Fruit fly (Drosophila melanogaster) ovary, adult (tissue): Measurements from ENCODE around the gene CG5880.
A peak's percentile ranks its signal among the peaks of the same experiment; 100 is the strongest.

ENCODE experiments used
- CG17801 ChIP-seq: fragments of 200-800 bp; optimal IDR thresholded peaks from 2 replicates; lab custom pipeline; 2019; ENCODE audit warnings: missing biosample characterization, mild to moderate bottlenecking, missing genetic modification characterization, moderate library complexity; ENCODE audit not compliant: partially characterized antibody

CG5880 gene

dm6 chr3R:27134728-27135361, 18.3 kb downstream of the CG5880 start:
- TF ChIP-seq CG17801 (GFP tag; lab: Kevin White, UChicago), result no peak

- TF ChIP-seq CG17801 (GFP tag; lab: Kevin White, UChicago), result no peak
These were observed 19.4 kb downstream of the CG5880 start for dm6 chr3R:27135692-27136641.

DNA sequence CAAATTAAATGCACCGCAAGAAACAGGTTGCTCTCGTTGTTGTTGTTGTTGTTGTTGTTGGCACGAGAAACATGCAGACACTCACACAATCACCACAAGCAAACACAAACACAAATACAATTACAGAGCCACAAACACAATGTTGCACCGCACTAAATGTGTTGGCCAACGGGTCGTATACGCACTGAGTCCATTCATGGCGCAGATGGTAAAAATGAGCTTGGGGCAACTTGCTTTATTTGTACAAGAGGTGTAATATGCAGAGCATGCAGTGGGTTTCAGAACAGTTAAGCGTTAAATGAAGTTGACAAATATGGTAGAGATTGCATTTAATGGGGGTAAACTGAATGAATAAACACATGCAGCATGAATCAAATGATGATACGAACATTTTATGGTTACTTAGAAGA, 21.4 kb downstream of the CG5880 start:
- TF ChIP-seq CG17801 (GFP tag; lab: Kevin White, UChicago), result no peak

DNA sequence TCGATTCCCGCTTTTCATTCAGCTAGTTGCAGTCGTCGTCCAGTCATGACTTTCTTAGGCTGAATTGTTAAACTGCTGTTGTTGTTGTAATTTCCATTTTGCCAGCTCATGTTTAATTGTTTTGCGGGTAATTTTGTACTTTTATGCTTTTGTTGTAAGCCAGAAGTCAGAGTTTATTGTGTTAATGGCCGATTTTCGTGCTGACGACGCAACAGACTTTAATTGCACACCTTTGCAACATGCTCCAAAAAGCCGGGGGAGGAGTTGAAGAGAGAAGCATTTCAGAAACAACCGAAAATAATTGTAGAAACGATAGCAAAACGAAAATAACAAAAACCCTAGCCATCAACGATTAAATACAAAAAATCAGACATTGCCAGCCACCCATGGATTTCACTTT, 22.2 kb downstream of the CG5880 start:
- TF ChIP-seq CG17801 (GFP tag; lab: Kevin White, UChicago), result peak; percentile 9

dm6 chr3R:27139963-27140362, 23.4 kb downstream of the CG5880 start:
- TF ChIP-seq CG17801 (GFP tag; lab: Kevin White, UChicago), result no peak

DNA sequence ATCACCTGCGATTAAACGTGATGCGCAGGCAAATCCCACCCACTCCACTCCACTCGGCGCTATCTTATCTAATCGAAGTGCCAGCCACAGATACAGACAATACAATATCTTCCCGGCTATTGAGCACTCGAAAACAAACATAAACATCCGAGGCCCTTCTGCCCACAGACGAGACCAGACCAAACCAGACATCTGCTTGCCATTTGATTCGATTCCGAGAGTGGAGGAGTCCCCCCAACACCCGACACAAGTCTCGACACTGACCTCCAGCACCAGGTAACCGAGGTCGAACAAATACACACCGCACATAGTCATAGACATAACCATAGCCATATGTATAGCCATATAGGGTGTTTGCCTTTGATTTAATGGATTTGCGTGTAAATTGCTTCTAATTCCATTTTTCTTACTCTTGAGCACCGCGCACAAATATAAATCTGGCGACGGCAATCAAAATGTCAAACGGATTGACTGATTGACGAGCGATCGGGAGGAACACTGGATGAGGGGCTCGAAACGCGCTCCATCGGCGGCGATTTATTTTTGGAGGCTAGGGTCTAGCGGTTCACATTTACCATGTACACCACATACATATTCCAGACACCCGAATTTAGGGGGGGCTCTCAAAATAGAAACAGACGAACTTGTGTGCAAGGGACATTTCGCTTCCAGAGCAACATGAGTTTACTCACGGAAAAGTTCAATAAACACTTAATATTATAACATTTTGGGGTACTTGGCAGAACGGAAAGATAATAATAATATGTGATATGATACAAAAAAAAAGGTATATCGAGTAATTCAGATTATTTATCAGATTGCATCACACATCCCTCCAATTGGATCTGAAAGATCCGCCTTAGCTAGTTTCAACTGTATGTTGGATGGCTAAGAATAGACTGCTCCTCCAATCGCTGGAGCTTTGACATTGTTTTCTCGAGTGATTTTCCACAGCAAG, 32.5 kb downstream of the CG5880 start:
- TF ChIP-seq CG17801 (GFP tag; lab: Kevin White, UChicago), result no peak

DNA sequence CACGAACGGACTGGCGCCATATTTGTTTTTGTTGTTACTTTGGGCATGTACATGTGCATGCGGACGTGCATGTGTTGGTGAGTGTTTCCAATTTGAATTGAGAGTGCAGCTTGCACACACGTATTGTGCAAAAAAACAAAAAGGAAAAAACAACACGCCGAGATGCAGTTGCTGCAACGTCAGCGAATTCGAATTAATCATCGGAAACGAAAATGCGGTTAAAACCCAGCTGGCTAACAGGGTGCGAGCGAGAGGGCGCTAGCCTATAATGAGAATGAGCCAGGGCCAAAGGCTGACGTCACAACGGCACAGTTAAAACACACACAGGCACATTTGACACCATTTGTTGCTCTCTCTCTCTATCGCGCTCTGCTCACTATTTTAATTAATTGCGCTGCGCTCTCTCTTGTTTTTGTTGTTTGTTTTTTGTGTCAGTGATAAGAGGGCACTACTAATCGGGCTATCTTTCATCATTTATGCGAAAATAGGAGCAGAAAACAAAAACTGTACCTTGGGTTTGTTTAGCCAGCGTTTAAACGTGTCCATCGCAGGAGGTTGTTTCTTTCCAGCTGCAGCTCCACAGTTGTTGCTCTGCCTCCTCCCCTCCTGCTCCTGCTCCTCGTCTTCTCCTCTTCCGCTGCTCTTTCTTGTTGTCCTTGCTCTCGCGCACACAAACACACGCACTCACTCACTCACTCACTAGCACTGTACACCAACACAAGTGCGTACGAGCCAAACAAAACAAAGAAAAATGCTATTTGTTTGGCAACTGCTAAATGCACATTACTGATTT, 33.5 kb downstream of the CG5880 start:
- TF ChIP-seq CG17801 (GFP tag; lab: Kevin White, UChicago), result peak; percentile 36

DNA sequence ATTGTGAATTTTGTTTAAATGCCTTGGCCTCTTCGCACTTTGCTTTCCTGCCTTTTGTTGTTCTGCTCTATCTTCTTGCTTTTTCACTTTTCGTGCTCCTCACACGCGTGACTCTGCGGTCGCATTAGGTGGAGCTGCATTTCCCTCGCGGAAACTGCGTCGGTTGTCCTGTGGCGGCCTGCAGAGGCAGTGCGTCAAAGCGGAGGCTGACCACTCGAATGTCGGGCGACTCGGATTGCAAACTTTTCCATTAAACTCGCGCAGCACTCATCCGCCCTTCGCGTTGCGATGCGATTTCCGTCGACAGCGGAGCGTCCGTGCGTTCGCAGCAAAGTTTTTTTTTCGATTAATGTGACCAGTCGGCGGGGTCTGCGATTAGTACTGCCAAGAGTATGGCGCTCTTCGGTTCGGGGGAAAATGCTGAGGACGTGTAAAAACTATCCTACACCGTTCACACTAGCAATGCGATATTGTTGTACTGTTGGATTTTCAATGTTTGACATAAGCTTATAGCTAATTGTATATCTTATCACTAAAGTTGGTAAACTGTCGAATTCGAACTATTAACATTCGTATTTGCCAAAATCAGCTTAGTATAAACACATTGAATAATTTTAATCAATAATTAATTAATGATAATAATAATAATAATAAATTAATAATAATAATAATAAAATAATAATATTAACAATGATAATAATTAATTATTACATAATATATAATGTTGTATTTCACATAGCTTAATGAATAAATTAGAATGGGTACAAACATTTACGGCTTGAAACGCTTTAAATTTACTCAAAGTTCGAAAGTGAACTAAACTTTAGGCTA, 34.4 kb downstream of the CG5880 start, which contains the start of gene CG6051:
CG6051 (minus strand) TSS at position 385 of the 831 bp plus-strand sequence.
- TF ChIP-seq CG17801 (GFP tag; lab: Kevin White, UChicago), result peak; percentile 53

DNA sequence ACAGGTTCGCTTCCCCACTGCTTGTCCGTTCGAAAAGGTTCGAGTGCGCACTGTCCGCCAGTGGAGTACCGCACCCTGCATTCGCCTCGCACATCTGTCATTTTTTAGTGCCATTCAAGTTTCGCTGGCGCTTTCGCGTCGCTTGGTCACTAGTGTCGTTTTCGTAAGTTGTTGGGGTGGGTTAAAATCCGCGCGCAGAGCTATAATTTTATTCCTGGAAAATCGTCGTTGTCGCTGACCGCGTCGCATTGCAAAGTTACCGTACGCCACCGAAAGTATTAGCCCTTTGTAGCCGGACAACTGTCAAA, 34.9 kb downstream of the CG5880 start, which contains the start of gene Men-b:
Men-b (plus strand) TSS at position 147 of the 308 bp plus-strand sequence.
- peak; percentile 8 for TF ChIP-seq CG17801 (GFP tag; lab: Kevin White, UChicago)

DNA sequence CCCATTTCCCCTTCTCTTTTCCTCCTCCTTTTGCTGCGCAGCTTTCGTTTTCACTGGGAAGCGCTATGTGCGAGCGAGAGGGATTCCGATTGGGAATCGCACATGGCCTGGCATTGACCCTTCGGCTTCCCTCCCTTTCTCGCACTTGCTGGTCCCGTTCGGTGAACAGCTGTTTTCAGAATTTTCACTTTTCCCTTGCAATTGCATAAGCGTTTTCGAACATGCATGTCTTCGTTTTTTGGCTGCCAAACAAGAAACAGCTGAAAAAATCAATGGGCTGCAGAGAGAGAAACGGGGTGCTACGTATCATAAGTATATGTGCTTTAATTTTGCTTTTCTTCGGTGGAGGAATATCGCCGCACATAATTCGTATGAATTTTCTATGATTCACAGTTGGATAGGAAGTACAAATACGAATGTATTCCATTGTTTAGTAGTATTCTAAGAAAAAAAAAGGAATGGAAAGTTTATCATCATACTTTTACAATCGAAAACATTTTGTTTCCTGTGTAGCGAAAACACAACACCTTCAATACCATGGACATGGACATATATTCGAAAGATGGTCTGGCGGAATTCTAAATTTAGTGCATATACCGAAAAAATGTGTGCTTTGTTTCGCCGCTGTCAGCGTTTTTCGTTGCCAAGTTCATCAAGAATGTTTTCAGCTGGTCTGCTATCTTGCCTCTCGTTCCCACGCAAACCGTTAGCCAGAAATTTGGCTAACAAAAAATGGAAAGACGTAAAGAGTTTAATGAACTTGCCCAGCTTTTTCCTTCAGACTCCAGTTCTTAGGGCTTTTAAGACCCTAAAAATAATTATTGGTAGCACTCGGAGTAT, 35.8 kb downstream of the CG5880 start:
- peak; percentile 69 for TF ChIP-seq CG17801 (GFP tag; lab: Kevin White, UChicago)

dm6 chr3R:27153062-27153878, 36.7 kb downstream of the CG5880 start:
- TF ChIP-seq CG17801 (GFP tag; lab: Kevin White, UChicago), result no peak
